Worm (Caenorhabditis elegans) whole organism, L4 larva: ENCODE data around the gene eif-2Balpha.

ENCODE experiments used
- D1046.2 ChIP-seq: fragments of 200-800 bp; sonication (Bioruptor generic); IDR thresholded peaks from 2 replicates; pipeline ENCODE4 v1.3.6; 2022; ENCODE audit warnings: missing genetic modification characterization, missing compliant biosample characterization
- F26F4.8 ChIP-seq: fragments of 200-800 bp; sonication (Bioruptor generic); conservative IDR thresholded peaks from 2 replicates; pipeline ENCODE4 v1.3.6; 2022; ENCODE audit warnings: missing genetic modification characterization, missing compliant biosample characterization
- ZK546.5 ChIP-seq, 2 experiments: sonication (generic microtip); optimal IDR thresholded peaks; 2 replicates each; lab custom pipeline; 2017; ENCODE audit warnings: missing biosample characterization in 2 of 2, missing genetic modification characterization in 2 of 2
- aha-1 ChIP-seq: fragments of 150-350 bp; peaks from one replicate; lab custom pipeline; 2014; ENCODE audit warnings: missing biosample characterization, missing genetic modification characterization
- aly-2 ChIP-seq: sonication (generic microtip); optimal IDR thresholded peaks from 2 replicates; lab custom pipeline; 2018; ENCODE audit warnings: missing biosample characterization, missing genetic modification characterization
- ama-1 ChIP-seq: fragments of 150-350 bp; optimal IDR thresholded peaks from 2 replicates; lab custom pipeline; 2014; ENCODE audit warnings: inconsistent platforms, mixed read lengths
- ceh-20 ChIP-seq: fragments of 200-800 bp; sonication (Bioruptor generic); IDR thresholded peaks from 2 replicates; pipeline ENCODE4 v1.3.6; 2022; ENCODE audit warnings: missing genetic modification reagents, missing genetic modification characterization, missing compliant biosample characterization
- ceh-44 ChIP-seq: fragments of 200-800 bp; sonication (Bioruptor generic); IDR thresholded peaks from 2 replicates; pipeline ENCODE4 v1.3.6; 2022; ENCODE audit warnings: missing genetic modification reagents, missing genetic modification characterization, missing compliant biosample characterization
- ctbp-1 ChIP-seq: fragments of 200-800 bp; sonication (Bioruptor generic); IDR thresholded peaks from 2 replicates; pipeline ENCODE4 v1.3.6; 2022; ENCODE audit warnings: missing genetic modification reagents, missing genetic modification characterization, missing compliant biosample characterization
- daf-12 ChIP-seq: fragments of 150-350 bp; optimal IDR thresholded peaks from 2 replicates; lab custom pipeline; 2014; ENCODE audit warnings: missing biosample characterization, missing genetic modification reagents, missing genetic modification characterization
- daf-16 ChIP-seq, 3 experiments: sonication (generic microtip); optimal IDR thresholded peaks; 2 replicates each; lab custom pipeline; 2016 to 2017; ENCODE audit warnings: missing genetic modification characterization in 3 of 3, missing genetic modification reagents in 3 of 3, mild to moderate bottlenecking in 2 of 3, missing compliant biosample characterization in 2 of 3, missing biosample characterization in 1 of 3, moderate library complexity in 1 of 3
- daf-19 ChIP-seq: fragments of 200-800 bp; sonication (Bioruptor generic); conservative IDR thresholded peaks from 2 replicates; pipeline ENCODE4 v1.3.6; 2022; ENCODE audit warnings: missing genetic modification characterization, missing compliant biosample characterization
- dmd-6 ChIP-seq: fragments of 200-800 bp; sonication (Bioruptor generic); IDR thresholded peaks from 2 replicates; pipeline ENCODE4 v1.3.6; 2022; ENCODE audit warnings: missing genetic modification reagents, missing genetic modification characterization, missing compliant biosample characterization
- dmd-8 ChIP-seq: fragments of 200-800 bp; sonication (Bioruptor generic); IDR thresholded peaks from 2 replicates; pipeline ENCODE4 v1.3.6; 2022; ENCODE audit warnings: missing genetic modification characterization, missing compliant biosample characterization
- dmd-9 ChIP-seq: fragments of 200-800 bp; sonication (Bioruptor generic); IDR thresholded peaks from 2 replicates; pipeline ENCODE4 v1.3.6; 2022; ENCODE audit warnings: missing genetic modification reagents, missing genetic modification characterization, missing compliant biosample characterization
- dpl-1 ChIP-seq: fragments of 150-350 bp; optimal IDR thresholded peaks from 2 replicates; lab custom pipeline; 2014; ENCODE audit warnings: missing biosample characterization, missing genetic modification reagents, missing genetic modification characterization
- duxl-1 ChIP-seq: sonication (generic microtip); optimal IDR thresholded peaks from 2 replicates; lab custom pipeline; 2016; ENCODE audit warnings: mild to moderate bottlenecking, missing genetic modification characterization, moderate library complexity, missing compliant biosample characterization; ENCODE audit not compliant: poor library complexity
- dve-1 ChIP-seq: sonication (generic microtip); optimal IDR thresholded peaks from 2 replicates; lab custom pipeline; 2017; ENCODE audit warnings: antibody characterized with exemption, mild to moderate bottlenecking, missing genetic modification characterization, missing compliant biosample characterization; ENCODE audit not compliant: insufficient read depth
- egl-27 ChIP-seq: sonication (generic microtip); optimal IDR thresholded peaks from 3 replicates; lab custom pipeline; 2017; ENCODE audit warnings: missing biosample characterization, missing genetic modification reagents, missing genetic modification characterization
- fkh-10 ChIP-seq: fragments of 150-350 bp; optimal IDR thresholded peaks from 2 replicates; lab custom pipeline; 2014; ENCODE audit warnings: missing biosample characterization, missing genetic modification reagents, missing genetic modification characterization
- gei-8 ChIP-seq: fragments of 200-800 bp; sonication (Bioruptor generic); optimal IDR thresholded peaks from 2 replicates; lab custom pipeline; 2018; ENCODE audit warnings: mild to moderate bottlenecking, missing genetic modification characterization, missing compliant biosample characterization
- lin-15B ChIP-seq: fragments of 150-350 bp; sonication (generic microtip); optimal IDR thresholded peaks from 3 replicates; lab custom pipeline; 2014; ENCODE audit warnings: missing biosample characterization, missing genetic modification characterization
- lin-38 ChIP-seq: fragments of 200-800 bp; sonication (Bioruptor generic); IDR thresholded peaks from 2 replicates; pipeline ENCODE4 v1.3.6; 2022; ENCODE audit warnings: missing genetic modification reagents, missing genetic modification characterization, missing compliant biosample characterization
- lir-3 ChIP-seq: sonication (generic microtip); optimal IDR thresholded peaks from 2 replicates; lab custom pipeline; 2016; ENCODE audit warnings: mild to moderate bottlenecking, missing genetic modification characterization, missing compliant biosample characterization
- madf-5 ChIP-seq, 2 experiments: fragments of 200-800 bp; sonication (Bioruptor generic); IDR thresholded peaks; 2 replicates each; pipeline ENCODE4 v1.3.6; 2022; ENCODE audit warnings: missing compliant biosample characterization in 2 of 2, missing genetic modification characterization in 2 of 2
- mdl-1 ChIP-seq, 2 experiments: fragments of 150-350 bp in 1 of 2; sonication (generic microtip) in 1 of 2; optimal IDR thresholded peaks; 2 replicates each; lab custom pipeline; 2014 to 2017; ENCODE audit warnings: missing biosample characterization in 2 of 2, missing genetic modification characterization in 2 of 2
- mes-2 ChIP-seq: sonication (generic microtip); optimal IDR thresholded peaks from 2 replicates; lab custom pipeline; 2016; ENCODE audit warnings: missing genotype, mild to moderate bottlenecking, missing genetic modification characterization, missing compliant biosample characterization; ENCODE audit not compliant: poor library complexity, severe bottlenecking
- mxl-2 ChIP-seq: fragments of 200-800 bp; sonication (Bioruptor generic); conservative IDR thresholded peaks from 2 replicates; pipeline ENCODE4 v1.3.6; 2022; ENCODE audit warnings: missing genetic modification reagents, missing genetic modification characterization, missing compliant biosample characterization
- mxl-3 ChIP-seq: fragments of 200-800 bp; sonication (Bioruptor generic); optimal IDR thresholded peaks from 2 replicates; lab custom pipeline; 2018; ENCODE audit warnings: mild to moderate bottlenecking, missing genetic modification characterization, missing compliant biosample characterization
- nhr-11 ChIP-seq: fragments of 150-350 bp; optimal IDR thresholded peaks from 2 replicates; lab custom pipeline; 2014; ENCODE audit warnings: missing biosample characterization, missing genetic modification characterization
- nhr-111 ChIP-seq: fragments of 200-800 bp; sonication (Bioruptor generic); optimal IDR thresholded peaks from 2 replicates; lab custom pipeline; 2018; ENCODE audit warnings: mild to moderate bottlenecking, missing genetic modification characterization, missing compliant biosample characterization
- nhr-41 ChIP-seq: fragments of 200-800 bp; sonication (Bioruptor generic); IDR thresholded peaks from 2 replicates; pipeline ENCODE4 v1.3.6; 2022; ENCODE audit warnings: missing genetic modification reagents, missing genetic modification characterization, missing compliant biosample characterization
- nhr-48 ChIP-seq: sonication (generic microtip); optimal IDR thresholded peaks from 2 replicates; lab custom pipeline; 2016; ENCODE audit warnings: mild to moderate bottlenecking, missing genetic modification characterization, missing compliant biosample characterization
- nhr-6 ChIP-seq: fragments of 150-350 bp; optimal IDR thresholded peaks from 2 replicates; lab custom pipeline; 2014; ENCODE audit warnings: missing biosample characterization, missing genetic modification characterization
- nhr-76 ChIP-seq: fragments of 150-350 bp; optimal IDR thresholded peaks from 2 replicates; lab custom pipeline; 2014; ENCODE audit warnings: missing biosample characterization, missing genetic modification characterization
- nhr-77 ChIP-seq: fragments of 150-350 bp; optimal IDR thresholded peaks from 2 replicates; lab custom pipeline; 2014; ENCODE audit warnings: missing biosample characterization, missing genetic modification characterization
- sdz-12 ChIP-seq: fragments of 200-800 bp; sonication (Bioruptor generic); optimal IDR thresholded peaks from 2 replicates; lab custom pipeline; 2018; ENCODE audit warnings: mild to moderate bottlenecking, missing genetic modification characterization, missing compliant biosample characterization
- skn-1 ChIP-seq: fragments of 150-350 bp; optimal IDR thresholded peaks from 2 replicates; lab custom pipeline; 2014; ENCODE audit warnings: missing biosample characterization, missing genetic modification characterization
- snpc-1.2 ChIP-seq: fragments of 200-800 bp; sonication (Bioruptor generic); IDR thresholded peaks from 2 replicates; pipeline ENCODE4 v1.3.6; 2022; ENCODE audit warnings: missing genetic modification reagents, missing genetic modification characterization, missing compliant biosample characterization
- snpc-4 ChIP-seq: fragments of 150-350 bp; optimal IDR thresholded peaks from 2 replicates; lab custom pipeline; 2014; ENCODE audit warnings: missing biosample characterization, missing genetic modification characterization
- spr-3 ChIP-seq: fragments of 200-800 bp; sonication (Bioruptor generic); optimal IDR thresholded peaks from 2 replicates; lab custom pipeline; 2018; ENCODE audit warnings: mild to moderate bottlenecking, missing genetic modification characterization, missing compliant biosample characterization
- tag-97 ChIP-seq: fragments of 200-800 bp; sonication (Bioruptor generic); IDR thresholded peaks from 2 replicates; pipeline ENCODE4 v1.3.6; 2022; ENCODE audit warnings: missing genetic modification characterization, missing compliant biosample characterization
- tra-1 ChIP-seq: fragments of 200-800 bp; sonication (Bioruptor generic); IDR thresholded peaks from 2 replicates; pipeline ENCODE4 v1.3.6; 2022; ENCODE audit warnings: missing genetic modification reagents, missing genetic modification characterization, missing compliant biosample characterization
- unc-130 ChIP-seq: sonication (generic microtip); optimal IDR thresholded peaks from 2 replicates; lab custom pipeline; 2016; ENCODE audit warnings: missing genetic modification reagents, missing genetic modification characterization, missing compliant biosample characterization
- unc-62 ChIP-seq, 3 experiments: fragments of 150-350 bp in 1 of 3; sonication (generic microtip); optimal IDR thresholded peaks in 2 of 3; peaks in 1 of 3; 1 replicate in 1 of 3; 2 replicates in 2 of 3; lab custom pipeline; 2014 to 2017; ENCODE audit warnings: missing biosample characterization in 3 of 3, missing genetic modification characterization in 3 of 3, missing genetic modification reagents in 3 of 3, missing genotype in 1 of 3
- vab-7 ChIP-seq: fragments of 200-800 bp; sonication (Bioruptor generic); IDR thresholded peaks from 2 replicates; pipeline ENCODE4 v1.3.6; 2022; ENCODE audit warnings: missing genetic modification reagents, missing genetic modification characterization, missing compliant biosample characterization
- zfp-2 ChIP-seq: sonication (generic microtip); optimal IDR thresholded peaks from 2 replicates; lab custom pipeline; 2016; ENCODE audit warnings: mild to moderate bottlenecking, missing genetic modification characterization, missing compliant biosample characterization
- zfp-3 ChIP-seq: fragments of 200-800 bp; sonication (Bioruptor generic); conservative IDR thresholded peaks from 2 replicates; pipeline ENCODE4 v1.3.6; 2022; ENCODE audit warnings: missing genetic modification reagents, missing genetic modification characterization, missing compliant biosample characterization
- zip-2 ChIP-seq: fragments of 150-350 bp; optimal IDR thresholded peaks from 2 replicates; lab custom pipeline; 2014; ENCODE audit warnings: missing biosample characterization, missing genetic modification characterization
- ztf-7 ChIP-seq: fragments of 150-350 bp; optimal IDR thresholded peaks from 2 replicates; lab custom pipeline; 2014; ENCODE audit warnings: missing biosample characterization, missing genetic modification characterization

eif-2Balpha gene

DNA sequence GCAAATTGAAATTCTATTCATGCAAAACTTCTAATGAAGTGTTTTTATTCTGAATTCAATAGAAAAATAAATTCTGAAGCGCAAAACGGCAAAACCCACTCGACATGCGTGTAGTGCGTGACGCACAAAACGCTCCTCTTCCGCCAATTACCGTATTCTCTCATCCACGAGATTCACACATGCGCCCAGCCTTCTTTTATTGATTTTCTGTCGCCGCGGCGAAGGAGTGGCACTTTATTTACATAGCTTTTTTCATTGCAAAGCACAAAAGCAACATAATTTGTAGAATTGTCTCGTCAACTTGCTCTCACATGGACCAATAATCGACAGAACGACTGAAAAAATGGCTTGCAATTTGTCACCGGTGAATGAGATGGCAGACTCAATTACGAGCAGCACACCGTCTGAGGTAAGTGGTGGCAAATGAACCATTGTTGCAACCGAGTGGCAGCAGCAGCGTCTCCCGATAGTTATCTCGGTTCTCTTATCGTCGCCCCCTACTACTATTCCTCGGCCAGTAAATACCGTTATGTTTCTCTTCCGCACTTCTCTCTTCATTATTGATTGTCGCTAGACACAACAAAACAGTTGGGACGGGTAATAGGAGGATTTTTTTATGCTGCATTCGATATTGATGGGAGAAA is 3.2 kb downstream of the eif-2Balpha start, which contains the start of gene unc-16 (continued):
- TF ChIP-seq lir-3 (no peak), mxl-3 (GFP tag; lab: Kevin White, UChicago) (peak; percentile 89), aha-1 (peak; percentile 98), mdl-1 (tag; optimal IDR thresholded peaks at IDR 0.05; lab: Kevin White, UChicago) (peak; percentile 83 to 97), aly-2 (tag; lab: Kevin White, UChicago) (no peak), spr-3 (GFP tag; lab: Kevin White, UChicago) (no peak), ceh-44 (peak; percentile 36; the same call in 1 of the 2 replicates), ctbp-1 (GFP tag; lab: Robert Waterston, UW) (peak; percentile 68; the same call in 1 of the 2 replicates), ZK546.5 (tag; optimal IDR thresholded peaks at IDR 0.05; lab: Kevin White, UChicago) (peak in 1 of 2 experiments; percentile 9), dmd-9 (GFP tag; lab: Robert Waterston, UW) (0 out of 2 replicates have a peak, but pooled peaks have one; percentile 52), tra-1 (no peak), ama-1 (lab: Kevin White, UChicago) (peak; percentile 86), unc-130 (GFP tag; lab: Kevin White, UChicago) (no peak), duxl-1 (peak; percentile 67), nhr-76 (tag; lab: Kevin White, UChicago) (no peak), nhr-48 (tag; lab: Kevin White, UChicago) (peak; percentile 45), nhr-41 (no peak), unc-62 (GFP tag; optimal IDR thresholded peaks at IDR 0.05 in 1 of 2; lab: Kevin White, UChicago) (peak in 1 of 2 experiments; percentile 64), unc-62 (tag; optimal IDR thresholded peaks at IDR 0.05; lab: Kevin White, UChicago) (no peak), gei-8 (no peak), nhr-111 (GFP tag; lab: Kevin White, UChicago) (no peak), D1046.2 (GFP tag; lab: Robert Waterston, UW) (no peak), daf-19 (GFP tag; lab: Robert Waterston, UW) (no peak), zfp-2 (tag; lab: Kevin White, UChicago) (peak; percentile 21), sdz-12 (GFP tag; lab: Kevin White, UChicago) (no peak), madf-5 (GFP tag; IDR thresholded peaks at IDR 0.05; lab: Robert Waterston, UW) (no peak), tag-97 (GFP tag; lab: Robert Waterston, UW) (no peak), nhr-6 (tag; lab: Kevin White, UChicago) (peak; percentile 70), dmd-8 (GFP tag; lab: Robert Waterston, UW) (no peak), snpc-4 (tag; lab: Kevin White, UChicago) (no peak), snpc-1.2 (GFP tag; lab: Robert Waterston, UW) (no peak), dmd-6 (peak; percentile 71), fkh-10 (peak; percentile 91), dpl-1 (GFP tag; lab: Kevin White, UChicago) (peak; percentile 76), skn-1 (no peak), daf-12 (tag; lab: Kevin White, UChicago) (no peak), ztf-7 (peak; percentile 38), lin-15B (tag; lab: Kevin White, UChicago) (no peak), daf-16 (GFP tag; optimal IDR thresholded peaks at IDR 0.05; lab: Kevin White, UChicago) (peak in 1 of 2 experiments; percentile 28), daf-16 (tag; optimal IDR thresholded peaks at IDR 0.05; lab: Kevin White, UChicago) (peak; percentile 79), egl-27 (tag; lab: Kevin White, UChicago) (no peak), ceh-20 (GFP tag; lab: Robert Waterston, UW) (peak; percentile 95; the same call in 1 of the 2 replicates), dve-1 (tag; lab: Kevin White, UChicago) (peak; percentile 80), nhr-77 (tag; lab: Kevin White, UChicago) (peak; percentile 50), zip-2 (tag; lab: Kevin White, UChicago) (no peak), lin-38 (GFP tag; lab: Robert Waterston, UW) (peak; percentile 90), zfp-3 (GFP tag; lab: Robert Waterston, UW) (no peak), nhr-11 (tag; lab: Kevin White, UChicago) (peak; percentile 71), mxl-2 (GFP tag; lab: Robert Waterston, UW) (peak; percentile 77), F26F4.8 (GFP tag; lab: Robert Waterston, UW) (no peak), mes-2 (tag; lab: Kevin White, UChicago) (peak; percentile 81), vab-7 (peak; percentile 56)
